Worm (Caenorhabditis elegans): ENCODE results near the gene trx-3.

ce11 chrIV:4480027-4480426 is 6.8 kb upstream of the trx-3 start, which contains the start of gene M01H9.10:
- TF ChIP-seq nhr-77 (tag; optimal IDR thresholded peaks at IDR 0.05) (no peak), ceh-20 (GFP tag; IDR thresholded peaks at IDR 0.05) (no peak), egl-43 (GFP tag; IDR thresholded peaks at IDR 0.05) (no peak), nhr-6 (tag; optimal IDR thresholded peaks at IDR 0.05) (no peak), tra-1 (GFP tag; IDR thresholded peaks at IDR 0.05) (no peak), lin-39 (tag; optimal IDR thresholded peaks at IDR 0.05) (no peak), lim-7 (GFP tag; IDR thresholded peaks at IDR 0.05) (no peak), lir-3 (tag; optimal IDR thresholded peaks at IDR 0.05) (no peak), egl-27 (tag; optimal IDR thresholded peaks at IDR 0.05) (no peak), madf-9 (GFP tag; conservative IDR thresholded peaks at IDR 0.05) (no peak), lin-29 (GFP tag; IDR thresholded peaks at IDR 0.05) (no peak), R02D3.7 (tag; optimal IDR thresholded peaks at IDR 0.05) (no peak), vab-7 (GFP tag; IDR thresholded peaks at IDR 0.05) (no peak)
